Worm (Caenorhabditis elegans) whole organism, early embryonic: ENCODE results near the gene C07G2.5.

Experiments used
- aly-1 ChIP-seq: sonication (generic microtip); optimal IDR thresholded peaks from 2 replicates; lab custom pipeline; 2016; ENCODE audit warnings: missing genetic modification characterization, missing compliant biosample characterization
- ama-1 ChIP-seq: fragments of 150-350 bp; optimal IDR thresholded peaks from 2 replicates; lab custom pipeline; 2014
- ceh-13 ChIP-seq: fragments of 200-800 bp; sonication (Bioruptor generic); optimal IDR thresholded peaks from 2 replicates; lab custom pipeline; 2018; ENCODE audit warnings: mild to moderate bottlenecking, missing genetic modification characterization, missing compliant biosample characterization
- ets-7 ChIP-seq: sonication (generic microtip); optimal IDR thresholded peaks from 2 replicates; lab custom pipeline; 2016; ENCODE audit warnings: missing genotype, missing genetic modification characterization, missing compliant biosample characterization
- flt-1 ChIP-seq: fragments of 200-800 bp; sonication (Bioruptor generic); IDR thresholded peaks from 2 replicates; pipeline ENCODE4 v1.3.6; 2022; ENCODE audit warnings: missing genetic modification characterization, missing compliant biosample characterization
- hmg-4 ChIP-seq: fragments of 200-800 bp; sonication (Bioruptor generic); optimal IDR thresholded peaks from 2 replicates; lab custom pipeline; 2018; ENCODE audit warnings: mild to moderate bottlenecking, missing genetic modification characterization, missing compliant biosample characterization
- hnd-1 ChIP-seq: sonication (generic microtip); optimal IDR thresholded peaks from 2 replicates; lab custom pipeline; 2016; ENCODE audit warnings: missing genetic modification characterization, missing compliant biosample characterization
- pes-1 ChIP-seq: fragments of 200-800 bp; sonication (Bioruptor generic); IDR thresholded peaks from 2 replicates; pipeline ENCODE4 v1.3.6; 2022; ENCODE audit warnings: missing genetic modification reagents, missing genetic modification characterization, missing compliant biosample characterization
- scrt-1 ChIP-seq: fragments of 200-800 bp; sonication (Bioruptor generic); IDR thresholded peaks from 2 replicates; pipeline ENCODE4 v1.3.6; 2022; ENCODE audit warnings: missing genetic modification characterization, missing compliant biosample characterization
- tbx-11 ChIP-seq: fragments of 200-800 bp; sonication (Bioruptor generic); IDR thresholded peaks from 2 replicates; pipeline ENCODE4 v1.3.6; 2022; ENCODE audit warnings: missing genetic modification characterization, missing compliant biosample characterization
- tbx-37 ChIP-seq: fragments of 200-800 bp; sonication (Bioruptor generic); conservative IDR thresholded peaks from 2 replicates; pipeline ENCODE4 v1.3.6; 2022; ENCODE audit warnings: missing genetic modification reagents, missing genetic modification characterization, missing compliant biosample characterization
- tra-4 ChIP-seq: sonication (generic microtip); optimal IDR thresholded peaks from 2 replicates; lab custom pipeline; 2017; ENCODE audit warnings: missing genetic modification characterization, missing compliant biosample characterization

ce11 chrIII:4468812-4469211 lies 30.0 kb downstream of the C07G2.5 start, which contains the start of gene mstr-2:
- TF ChIP-seq tra-4 (tag; lab: Kevin White, UChicago) (no peak), pes-1 (GFP tag; lab: Robert Waterston, UW) (no peak), scrt-1 (no peak), ama-1 (lab: Kevin White, UChicago) (no peak), tbx-11 (GFP tag; lab: Robert Waterston, UW) (no peak), flt-1 (GFP tag; lab: Robert Waterston, UW) (no peak), aly-1 (tag; lab: Kevin White, UChicago) (no peak), tbx-37 (GFP tag; lab: Robert Waterston, UW) (no peak), hmg-4 (GFP tag; lab: Kevin White, UChicago) (no peak), ets-7 (tag; lab: Kevin White, UChicago) (no peak), hnd-1 (no peak), ceh-13 (no peak)
